Fruit fly (Drosophila melanogaster) S2 (cell line): ENCODE data around the gene SNF4Agamma.

Source experiments
- CG8478 ChIP-seq: fragments of >200 bp; optimal IDR thresholded peaks from 2 replicates; lab custom pipeline; 2018
- CTCF ChIP-seq, 2 experiments: fragments of >200 bp; optimal IDR thresholded peaks; 2 replicates each; lab custom pipeline; 2018

The SNF4Agamma gene

DNA sequence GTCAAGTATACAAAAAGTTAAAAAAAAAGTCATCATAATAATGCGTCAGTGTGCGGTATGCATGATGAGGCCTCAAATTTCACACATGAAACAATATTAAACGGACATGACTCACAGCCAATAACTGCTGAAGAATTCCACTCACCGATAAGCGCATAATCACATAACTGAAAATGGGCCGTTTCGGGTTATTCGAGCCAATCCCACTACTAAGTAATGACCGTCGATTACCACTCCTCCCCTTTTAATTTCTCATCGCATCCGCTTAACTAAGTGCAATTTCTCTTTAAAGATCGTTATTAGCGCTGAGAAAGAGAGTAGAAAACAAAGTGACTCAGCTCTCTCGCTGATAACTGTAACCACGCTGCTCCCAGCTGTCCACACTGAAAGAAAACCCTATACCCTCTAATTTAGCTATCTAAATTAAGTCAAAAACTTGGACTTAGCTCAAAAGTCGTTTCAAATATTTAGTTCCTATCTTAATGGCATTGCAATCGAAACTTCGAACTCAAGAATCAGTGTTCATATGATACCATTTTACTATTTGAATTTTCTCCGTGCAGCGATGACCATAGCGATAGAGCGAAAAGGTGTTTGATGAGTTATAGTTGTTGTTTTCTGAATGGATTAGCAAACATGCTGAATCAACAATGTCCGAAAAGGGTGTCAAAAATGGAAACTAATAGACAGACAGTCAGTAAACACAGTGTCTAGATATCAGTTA lies 27.6 kb upstream of the SNF4Agamma start:
- TF ChIP-seq CG8478 = no peak
- no peak for TF ChIP-seq CTCF (optimal IDR thresholded peaks at IDR 0.05; lab: Kevin White, UChicago)

DNA sequence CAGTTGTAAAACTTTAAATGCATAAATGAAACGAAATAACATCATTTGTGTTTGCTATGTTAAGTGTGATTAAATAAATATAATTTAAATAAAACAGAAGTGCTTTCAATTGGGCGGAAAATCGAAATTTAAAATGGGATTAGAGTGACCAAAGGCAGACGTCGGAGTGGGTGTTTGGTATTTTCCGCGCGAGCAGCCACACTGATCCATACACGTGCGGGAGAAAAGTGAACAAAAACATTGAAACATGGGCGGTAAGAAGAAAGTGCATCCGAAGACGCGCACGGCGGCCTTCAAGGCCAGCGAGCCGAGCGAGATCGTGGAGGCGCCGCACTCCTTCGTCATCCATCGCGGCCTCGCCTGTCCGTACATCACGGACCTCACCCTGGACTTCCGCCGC lies 24.5 kb upstream of the SNF4Agamma start, which contains the start of gene ppan:
ppan (plus strand) TSS at position 198 of the 400 bp plus-strand sequence.
- TF ChIP-seq CTCF (optimal IDR thresholded peaks at IDR 0.05; lab: Kevin White, UChicago) (no peak), CG8478 (no peak)

DNA sequence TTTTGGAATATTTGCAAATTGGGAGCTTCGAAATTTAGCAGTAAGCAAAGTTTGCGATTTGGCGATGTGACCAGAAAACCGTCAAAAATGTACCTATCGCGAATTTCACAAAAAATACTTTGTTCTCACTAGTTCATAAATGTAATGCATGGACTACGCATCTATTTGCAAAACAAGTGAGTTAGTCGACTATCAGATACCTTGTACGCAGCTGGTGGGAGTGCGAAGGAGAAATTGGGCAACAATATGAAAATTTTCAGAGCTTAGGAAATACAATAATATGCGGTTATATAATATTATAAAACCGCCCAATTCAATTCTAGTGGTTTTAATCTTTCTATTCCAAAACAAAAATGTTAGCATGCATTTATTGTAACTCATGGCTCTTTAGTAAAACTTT lies 21.8 kb upstream of the SNF4Agamma start, which contains the start of gene Bdbt:
Bdbt (minus strand) TSS at position 73 of the 400 bp plus-strand sequence.
- no peak for TF ChIP-seq CTCF (optimal IDR thresholded peaks at IDR 0.05; lab: Kevin White, UChicago)
- TF ChIP-seq CG8478 = no peak

DNA sequence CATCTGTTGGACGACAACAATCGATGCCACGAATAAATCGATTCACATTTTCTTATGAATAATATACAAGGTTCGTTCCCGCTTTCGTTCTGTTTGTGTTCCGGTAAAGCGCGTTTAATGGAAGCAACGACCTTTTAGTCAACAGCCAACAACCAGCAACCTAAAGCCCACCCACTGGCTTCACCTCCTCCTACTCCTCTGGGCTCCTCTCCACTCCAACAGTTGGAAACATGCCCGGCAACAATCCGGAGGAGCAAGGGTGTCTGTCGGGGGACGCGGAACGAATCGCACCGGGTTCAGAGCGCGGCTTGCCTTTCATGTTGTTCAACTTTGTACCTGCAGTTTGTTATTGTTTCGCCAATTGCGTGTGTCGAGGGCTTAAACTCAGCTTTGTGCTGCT lies 16.3 kb upstream of the SNF4Agamma start:
- TF ChIP-seq CTCF (optimal IDR thresholded peaks at IDR 0.05; lab: Kevin White, UChicago) = no peak
- TF ChIP-seq CG8478 = no peak

DNA sequence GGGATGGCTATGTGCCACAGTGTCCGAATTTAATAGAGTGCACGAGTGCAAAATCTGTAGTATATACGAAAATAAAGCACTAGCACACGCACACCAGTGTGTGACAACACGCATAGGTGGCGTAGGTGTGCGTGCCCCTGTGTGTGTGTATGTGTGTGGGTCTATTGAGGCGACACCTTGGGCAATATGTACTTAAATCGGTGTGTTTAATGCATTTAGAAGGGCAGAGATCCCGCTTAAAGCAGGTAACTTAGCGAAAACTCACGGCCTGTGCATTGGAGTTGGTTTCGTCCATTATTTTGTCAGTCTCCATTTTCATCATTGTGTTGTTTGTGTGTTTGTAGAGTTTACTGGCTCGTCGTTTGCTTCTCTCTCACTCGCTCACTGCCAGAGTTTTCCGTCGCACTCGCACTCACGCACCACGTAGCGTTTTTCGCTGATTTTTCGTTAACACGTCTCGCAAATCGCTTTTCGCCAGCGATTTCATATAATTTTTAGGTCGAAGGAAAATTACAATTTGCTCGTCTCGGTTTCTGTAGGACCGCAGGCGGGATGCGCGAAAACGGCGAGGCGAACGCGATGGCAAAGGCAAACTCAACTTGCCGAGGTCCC lies 13.8 kb upstream of the SNF4Agamma start:
- TF ChIP-seq CG8478 = no peak
- TF ChIP-seq CTCF (optimal IDR thresholded peaks at IDR 0.05; lab: Kevin White, UChicago) = peak in 1 of 2 experiments; percentile 37

DNA sequence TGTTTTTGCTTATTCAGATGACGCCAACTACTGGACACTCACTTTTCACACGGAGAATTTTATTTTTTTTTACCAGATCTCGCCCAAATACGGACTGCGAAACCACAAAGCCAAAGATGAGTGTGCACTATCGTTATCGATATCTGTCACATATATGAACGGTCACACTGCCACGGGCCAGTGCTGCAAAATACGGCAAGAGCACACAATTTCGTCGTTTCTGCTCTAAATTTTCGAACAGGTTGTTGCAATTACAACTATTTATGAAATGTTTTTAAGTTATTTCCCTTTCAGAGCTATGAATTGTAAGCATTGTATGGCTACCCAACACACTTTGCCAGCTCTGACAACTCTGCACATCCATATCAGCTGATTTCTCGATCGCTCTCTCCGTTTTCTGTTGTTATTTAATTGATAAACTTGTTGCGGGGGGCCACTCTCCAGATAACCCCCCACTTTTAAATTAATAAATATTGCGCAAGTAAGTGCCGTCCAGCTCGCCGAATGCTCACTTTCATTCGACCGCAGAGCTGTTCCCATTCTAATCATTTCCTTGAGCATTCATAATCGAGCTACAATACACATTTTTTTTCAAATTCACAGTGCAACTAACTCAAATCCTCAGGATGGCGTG lies 13.1 kb upstream of the SNF4Agamma start, which contains the start of the genes slmb and CG5793:
slmb (minus strand) TSS at position 134 of the 634 bp plus-strand sequence.
CG5793 (plus strand) TSS at position 222 of the 634 bp plus-strand sequence.
- peak in 1 of 2 experiments; percentile 7 for TF ChIP-seq CTCF (optimal IDR thresholded peaks at IDR 0.05; lab: Kevin White, UChicago)
- TF ChIP-seq CG8478 = no peak

DNA sequence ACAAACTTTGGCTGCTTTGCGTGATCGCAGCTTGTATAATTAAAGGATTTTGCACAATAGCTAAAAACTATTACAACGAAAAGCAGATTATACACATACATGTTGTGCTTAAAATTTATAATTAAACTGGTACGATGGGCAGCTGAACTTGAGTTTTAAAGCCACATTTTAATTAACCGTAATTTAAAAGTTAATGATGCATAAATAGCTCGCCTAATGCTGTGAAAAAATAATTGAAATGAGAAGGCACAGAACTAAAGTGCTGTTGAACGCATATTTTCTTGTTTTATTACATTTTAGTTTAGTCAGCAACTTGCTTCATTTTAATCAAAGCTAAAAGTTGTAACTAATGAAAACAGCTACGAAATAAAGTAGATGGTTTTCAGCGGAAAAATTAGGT lies 10.9 kb upstream of the SNF4Agamma start, which contains the start of gene Obp93a:
Obp93a (minus strand) TSS at position 101 of the 400 bp plus-strand sequence.
- TF ChIP-seq CG8478 (no peak), CTCF (optimal IDR thresholded peaks at IDR 0.05; lab: Kevin White, UChicago) (no peak)

DNA sequence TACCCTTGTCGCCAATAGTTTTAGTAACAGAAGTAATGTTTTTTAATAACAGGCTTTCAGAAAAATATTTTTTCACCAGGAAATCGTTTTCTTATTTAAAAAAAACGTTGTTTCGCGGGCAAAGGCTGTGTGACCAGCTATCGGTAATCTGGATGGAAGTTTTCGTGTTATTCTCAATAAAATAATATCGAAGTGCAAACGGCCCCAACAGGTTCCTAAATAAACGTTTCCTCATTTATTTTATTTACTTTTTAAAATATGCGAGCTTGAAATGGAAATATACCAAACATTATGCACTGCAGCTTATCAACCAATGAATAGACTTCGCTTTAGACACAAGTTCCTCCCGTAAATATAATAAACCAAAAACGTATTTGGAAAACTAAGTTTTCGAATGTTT lies 10.5 kb upstream of the SNF4Agamma start, which contains the start of gene Ice2:
Ice2 (plus strand) TSS at position 167 of the 400 bp plus-strand sequence.
- TF ChIP-seq CG8478 (no peak), CTCF (optimal IDR thresholded peaks at IDR 0.05; lab: Kevin White, UChicago) (no peak)

DNA sequence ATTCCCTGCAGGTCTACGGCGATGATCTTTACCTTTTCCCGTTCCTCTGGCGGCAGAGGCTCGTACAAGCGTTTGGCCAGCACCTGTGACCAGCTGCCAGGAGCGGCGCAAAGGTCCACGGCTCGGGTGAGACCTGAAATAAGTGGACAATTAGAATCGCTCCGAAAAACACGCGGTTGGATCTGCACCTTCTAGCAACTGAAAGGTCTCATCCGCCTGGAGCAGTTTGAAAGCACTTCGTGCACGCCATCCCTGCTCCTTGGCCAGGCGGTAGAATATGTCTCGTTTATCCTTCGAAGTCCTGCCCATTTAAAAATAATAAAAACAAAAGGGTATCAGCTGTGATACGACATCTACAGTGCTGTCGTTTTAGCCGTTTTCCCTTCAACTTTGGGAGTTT lies 7.0 kb upstream of the SNF4Agamma start, which contains the start of gene Trm7-34:
Trm7-34 (minus strand) TSS at position 365 of the 400 bp plus-strand sequence.
- TF ChIP-seq CG8478 (no peak), CTCF (optimal IDR thresholded peaks at IDR 0.05; lab: Kevin White, UChicago) (no peak)

DNA sequence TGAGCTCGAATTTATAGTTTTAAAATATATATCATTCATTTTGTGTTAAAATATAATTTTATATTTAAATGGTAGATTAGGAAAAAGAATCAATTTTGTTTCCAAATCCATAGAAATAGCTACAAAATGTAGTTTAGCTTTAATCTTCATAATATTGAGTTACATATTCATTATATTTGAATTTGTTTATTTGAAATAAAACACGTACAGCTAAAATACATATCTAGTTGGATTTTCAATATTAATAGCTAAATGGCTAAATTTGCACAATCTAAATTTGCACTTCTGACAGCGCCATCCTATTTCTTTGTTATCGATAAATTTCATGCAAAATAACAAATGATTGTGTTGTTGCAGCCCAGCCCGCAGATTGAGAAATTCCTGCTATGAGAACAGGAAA lies 6.6 kb upstream of the SNF4Agamma start, which contains the start of gene Usp8:
Usp8 (plus strand) TSS at position 312 of the 400 bp plus-strand sequence.
- TF ChIP-seq CTCF (optimal IDR thresholded peaks at IDR 0.05; lab: Kevin White, UChicago) (no peak), CG8478 (no peak)

DNA sequence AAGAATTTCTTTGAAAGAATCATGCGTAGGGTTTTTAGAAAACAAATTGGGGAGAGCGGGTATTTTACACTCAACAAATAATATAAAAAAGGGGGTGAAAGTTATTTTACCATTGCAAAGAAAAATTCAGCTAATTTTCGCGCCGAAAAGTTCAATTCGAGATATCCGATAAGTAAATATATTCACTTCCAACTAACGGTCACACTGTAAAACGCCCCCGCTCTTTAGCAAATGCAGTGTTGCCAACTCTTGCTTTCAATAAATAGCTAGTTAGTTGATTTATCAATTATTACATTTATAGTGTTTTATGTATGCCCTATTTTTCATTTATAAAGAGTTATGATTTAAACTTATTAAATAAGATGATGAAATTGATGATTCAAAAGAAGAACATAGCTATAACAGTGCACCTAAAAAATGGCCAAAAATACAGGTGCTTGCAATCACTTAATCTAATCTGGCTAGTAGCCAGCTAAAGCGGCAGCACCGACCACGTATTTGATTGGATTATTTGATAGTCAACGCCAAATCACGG lies 2.3 kb upstream of the SNF4Agamma start, which contains the start of gene meigo:
meigo (plus strand) TSS at position 51 of the 535 bp plus-strand sequence.
- TF ChIP-seq CG8478 (no peak), CTCF (optimal IDR thresholded peaks at IDR 0.05; lab: Kevin White, UChicago) (no peak)

DNA sequence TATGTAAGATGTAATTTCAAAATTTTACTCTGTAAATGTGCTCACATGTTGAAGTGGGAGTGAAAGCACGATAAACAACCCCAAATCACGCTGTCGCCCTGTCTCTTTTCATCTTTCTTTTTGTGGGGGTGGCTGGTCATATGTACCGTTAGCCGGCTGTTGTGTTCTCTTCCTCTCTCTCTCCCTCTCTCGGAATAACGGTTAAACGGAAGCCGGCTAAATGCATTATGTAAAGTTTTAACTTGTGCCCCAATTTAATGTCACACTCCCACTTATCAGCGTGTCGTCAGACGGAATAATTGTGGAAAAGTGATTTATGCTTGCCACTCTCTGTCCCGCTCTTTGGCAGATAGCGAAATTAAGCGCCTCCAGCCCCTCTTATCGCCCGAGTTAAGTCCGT lies 802 bp downstream of the SNF4Agamma start:
- TF ChIP-seq CTCF (optimal IDR thresholded peaks at IDR 0.05; lab: Kevin White, UChicago) = no peak
- no peak for TF ChIP-seq CG8478

DNA sequence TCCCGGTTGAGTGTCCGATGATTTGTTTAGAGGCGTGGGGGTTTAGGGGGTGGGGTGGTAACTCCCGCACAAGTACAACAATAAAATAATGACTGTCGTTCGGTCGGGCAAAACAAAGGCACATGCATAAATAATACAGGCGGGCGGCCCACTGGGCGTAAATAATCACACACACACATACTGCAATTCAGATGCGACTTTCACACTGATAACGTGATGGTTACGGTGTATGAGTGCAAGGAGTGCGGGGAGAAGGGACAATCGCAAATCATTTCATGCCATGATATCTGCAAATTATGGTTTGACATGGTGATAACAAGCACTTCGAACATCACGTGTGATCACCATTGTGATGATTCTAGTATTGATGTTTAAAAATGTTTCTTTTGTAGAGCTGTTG lies 9.6 kb downstream of the SNF4Agamma start:
- TF ChIP-seq CG8478 (no peak), CTCF (optimal IDR thresholded peaks at IDR 0.05; lab: Kevin White, UChicago) (no peak)

DNA sequence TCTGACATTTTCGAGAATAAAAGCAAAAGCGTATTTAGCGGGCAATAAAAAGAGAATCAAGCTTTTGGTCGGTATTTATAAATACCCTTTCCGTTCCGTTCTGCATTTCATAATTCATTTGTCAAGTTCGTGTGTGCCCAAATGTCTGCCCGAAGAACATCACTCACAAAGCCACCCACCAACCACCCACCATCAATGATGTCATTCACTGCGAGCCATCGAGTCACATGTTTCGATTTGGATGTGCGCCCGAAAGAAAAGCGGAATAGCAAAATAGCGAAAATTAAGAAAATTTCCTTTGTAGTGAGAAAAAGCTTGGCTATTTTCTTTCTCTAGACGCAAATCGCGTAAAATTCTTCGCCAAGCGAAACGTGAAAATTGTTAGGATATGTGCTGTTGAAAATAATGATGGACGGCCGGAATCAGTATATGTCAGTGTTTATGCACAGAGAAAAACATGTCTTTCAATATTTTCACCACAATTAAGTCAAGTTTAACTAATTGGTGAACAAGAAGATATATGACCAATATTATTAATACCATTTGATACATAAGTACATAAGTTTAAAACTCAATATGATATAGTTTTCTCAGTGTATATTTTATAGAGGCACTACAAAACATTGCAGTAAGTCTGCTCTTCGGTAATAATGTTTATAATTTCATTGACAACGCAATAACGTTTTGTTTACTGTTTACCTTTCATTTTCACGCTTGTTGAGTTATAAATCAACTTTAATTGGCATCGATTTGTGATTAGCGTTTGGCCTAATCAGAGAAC lies 10.7 kb downstream of the SNF4Agamma start:
- TF ChIP-seq CG8478 = no peak
- no peak for TF ChIP-seq CTCF (optimal IDR thresholded peaks at IDR 0.05; lab: Kevin White, UChicago)
